Worm (Caenorhabditis elegans): ENCODE results near the gene clec-158.

Gene clec-158

ce11 chrIII:6820343-6820985 is 38.9 kb downstream of the clec-158 start, which contains the start of gene ten-1:
TSS of gene ten-1 (plus strand) at chrIII:6820935.
- no peak for TF ChIP-seq unc-62 (GFP tag; optimal IDR thresholded peaks at IDR 0.05)

- no peak for TF ChIP-seq unc-62 (GFP tag; optimal IDR thresholded peaks at IDR 0.05)
Observed at ce11 chrIII:6819322-6819901, 40.0 kb downstream of the clec-158 start, which contains the start of gene F28F5.6. TSS of gene F28F5.6 (minus strand) at chrIII:6819372.

DNA sequence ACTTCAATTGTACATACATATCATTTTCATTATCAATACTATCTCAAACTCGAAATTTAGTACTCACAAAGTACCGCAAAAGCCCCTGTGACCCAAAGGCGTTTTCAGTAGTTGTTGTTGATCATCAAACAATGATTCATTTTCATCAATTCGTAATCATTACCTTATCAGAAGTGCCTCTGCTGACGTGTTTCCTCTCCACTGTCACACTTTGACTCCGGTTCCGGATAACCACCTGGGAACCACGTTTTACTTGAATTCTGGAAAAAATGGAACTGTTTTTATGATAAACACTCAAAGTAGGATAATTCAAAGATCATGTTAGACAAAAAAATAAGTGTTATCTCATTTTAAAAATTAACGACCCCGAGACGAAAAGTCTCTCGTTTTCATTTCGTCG is 41.3 kb downstream of the clec-158 start:
- no peak for TF ChIP-seq unc-62 (GFP tag; optimal IDR thresholded peaks at IDR 0.05)

DNA sequence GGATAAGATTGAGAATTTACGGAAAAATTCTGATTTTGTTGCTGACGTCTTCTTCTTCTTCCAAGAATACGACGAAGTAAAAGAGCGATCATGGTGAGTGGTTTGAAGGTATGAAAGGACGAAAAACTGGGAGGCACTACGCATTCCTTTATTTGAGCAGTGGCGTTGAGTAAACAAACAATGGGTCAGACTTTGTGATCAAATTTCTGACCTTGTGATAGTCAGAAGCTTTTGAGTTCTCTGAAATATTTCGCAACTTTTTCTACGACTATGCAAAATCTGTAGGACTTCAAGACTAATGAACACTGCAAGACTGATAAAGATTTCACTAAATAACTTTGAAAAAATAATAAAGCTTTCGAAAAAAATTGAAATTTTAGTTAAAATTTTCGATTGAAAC is 42.5 kb downstream of the clec-158 start, which contains the start of gene F28F5.4:
Gene F28F5.4 (minus strand): TSS at position 104 of the 400 bp plus-strand sequence.
- TF ChIP-seq unc-62 (GFP tag; optimal IDR thresholded peaks at IDR 0.05), result no peak

All from whole organism, dauer.